Worm (Caenorhabditis elegans) whole organism, L3 larva: ENCODE results near the gene srx-34.

Experiments used
- ceh-16 ChIP-seq: sonication (generic microtip); optimal IDR thresholded peaks from 2 replicates; lab custom pipeline; 2017; ENCODE audit warnings: missing biosample characterization, missing genetic modification characterization
- ceh-28 ChIP-seq: fragments of 150-350 bp; optimal IDR thresholded peaks from 2 replicates; lab custom pipeline; 2014; ENCODE audit warnings: missing biosample characterization, missing genetic modification reagents, missing genetic modification characterization
- ceh-82 ChIP-seq: fragments of 150-350 bp; optimal IDR thresholded peaks from 2 replicates; lab custom pipeline; 2014; ENCODE audit warnings: missing biosample characterization, missing genetic modification characterization
- ceh-9 ChIP-seq: sonication (generic microtip); optimal IDR thresholded peaks from 2 replicates; lab custom pipeline; 2018; ENCODE audit warnings: missing biosample characterization, missing genetic modification characterization
- egl-27 ChIP-seq: sonication (generic microtip); optimal IDR thresholded peaks from 4 replicates; lab custom pipeline; 2017; ENCODE audit warnings: missing biosample characterization, missing genetic modification reagents, missing genetic modification characterization
- egl-5 ChIP-seq: fragments of 150-350 bp; optimal IDR thresholded peaks from 2 replicates; lab custom pipeline; 2017; ENCODE audit warnings: missing biosample characterization, missing genetic modification reagents, missing genetic modification characterization, inconsistent platforms
- fos-1 ChIP-seq: fragments of 150-350 bp; optimal IDR thresholded peaks from 2 replicates; lab custom pipeline; 2014; ENCODE audit warnings: missing biosample characterization, missing genetic modification characterization
- nfya-1 ChIP-seq: sonication (generic microtip); optimal IDR thresholded peaks from 2 replicates; lab custom pipeline; 2017; ENCODE audit warnings: missing genetic modification characterization, mild to moderate bottlenecking, missing compliant biosample characterization, antibody characterized with exemption, moderate library complexity; ENCODE audit not compliant: insufficient read depth
- nhr-11 ChIP-seq: fragments of 150-350 bp; optimal IDR thresholded peaks from 2 replicates; lab custom pipeline; 2014; ENCODE audit warnings: missing biosample characterization, missing genetic modification characterization
- nhr-12 ChIP-seq: fragments of 150-350 bp; optimal IDR thresholded peaks from 2 replicates; lab custom pipeline; 2014; ENCODE audit warnings: missing biosample characterization, missing genetic modification characterization
- nhr-77 ChIP-seq: fragments of 150-350 bp; optimal IDR thresholded peaks from 2 replicates; lab custom pipeline; 2014; ENCODE audit warnings: missing biosample characterization, missing genetic modification characterization
- skn-1 ChIP-seq: fragments of 150-350 bp; optimal IDR thresholded peaks from 2 replicates; lab custom pipeline; 2014; ENCODE audit warnings: missing biosample characterization, missing genetic modification characterization
- ztf-11 ChIP-seq: fragments of 150-350 bp; optimal IDR thresholded peaks from 2 replicates; lab custom pipeline; 2014; ENCODE audit warnings: missing biosample characterization, missing genetic modification characterization

- no peak for TF ChIP-seq nfya-1 (tag; lab: Kevin White, UChicago)
- no peak for TF ChIP-seq egl-27 (tag; lab: Kevin White, UChicago)
- no peak for TF ChIP-seq nhr-77 (tag; lab: Kevin White, UChicago)
- no peak for TF ChIP-seq nhr-12 (tag; lab: Kevin White, UChicago)
- TF ChIP-seq nhr-11 (tag; lab: Kevin White, UChicago), result no peak
- TF ChIP-seq ceh-16 (tag; lab: Kevin White, UChicago), result no peak
- no peak for TF ChIP-seq ceh-28 (tag; lab: Kevin White, UChicago)
- TF ChIP-seq skn-1 (tag; lab: Kevin White, UChicago), result no peak
- TF ChIP-seq ceh-82 (tag; lab: Kevin White, UChicago), result no peak
- TF ChIP-seq egl-5 (tag; lab: Kevin White, UChicago), result no peak
- no peak for TF ChIP-seq fos-1 (tag; lab: Kevin White, UChicago)
- TF ChIP-seq ceh-9 (tag; lab: Kevin White, UChicago), result no peak
- TF ChIP-seq ztf-11 (tag; lab: Kevin White, UChicago), result no peak
Measured at ce11 chrV:7106499-7107152, 13.4 kb downstream of the srx-34 start.
